Worm (Caenorhabditis elegans): ENCODE results near the gene dop-4.

- no peak for TF ChIP-seq ref-1 (GFP tag; conservative IDR thresholded peaks at IDR 0.05)
- no peak for TF ChIP-seq T22C8.4 (GFP tag; IDR thresholded peaks at IDR 0.05)
- TF ChIP-seq tab-1 (GFP tag; IDR thresholded peaks at IDR 0.05) = no peak
- TF ChIP-seq ztf-23 (GFP tag; IDR thresholded peaks at IDR 0.05) = no peak
- TF ChIP-seq ztf-29 (GFP tag; IDR thresholded peaks at IDR 0.05) = no peak
- TF ChIP-seq klf-2 (GFP tag; conservative IDR thresholded peaks at IDR 0.05) = no peak
- no peak for TF ChIP-seq med-1 (GFP tag; optimal IDR thresholded peaks at IDR 0.05; ENCODE audit: insufficient read depth)
- no peak for TF ChIP-seq flt-1 (GFP tag; IDR thresholded peaks at IDR 0.05)
These were observed 37.4 kb upstream of the dop-4 start for ce11 chrX:1257668-1258067.
